Fruit fly (Drosophila melanogaster) whole organism, wandering third instar larva: Measurements from ENCODE around the gene CG7272.

Experiments used
- CG9705 ChIP-seq: fragments of 200-800 bp; sonication (Bioruptor generic); optimal IDR thresholded peaks from 2 replicates; lab custom pipeline; 2018; ENCODE audit warnings: missing biosample characterization, mild to moderate bottlenecking, missing genetic modification characterization
- CrebA ChIP-seq: fragments of 200-800 bp; sonication (Bioruptor generic); optimal IDR thresholded peaks from 2 replicates; lab custom pipeline; 2016; ENCODE audit warnings: missing biosample characterization, mild to moderate bottlenecking, missing genetic modification characterization, borderline replicate concordance
- Dfd ChIP-seq: fragments of >200 bp; optimal IDR thresholded peaks from 2 replicates; lab custom pipeline; 2017; ENCODE audit warnings: missing biosample characterization, missing genetic modification characterization
- Dif ChIP-seq: fragments of 200-275, 200-300 bp; sonication (Bioruptor generic); optimal IDR thresholded peaks from 2 replicates; lab custom pipeline; 2018; ENCODE audit warnings: missing biosample characterization, missing genetic modification characterization; ENCODE audit not compliant: partially characterized antibody
- HLH106 ChIP-seq: fragments of 200-800 bp; optimal IDR thresholded peaks from 3 replicates; lab custom pipeline; 2019; ENCODE audit warnings: missing biosample characterization, mild to moderate bottlenecking, missing genetic modification characterization, moderate library complexity
- Hnf4 ChIP-seq: fragments of 200-800 bp; sonication (Bioruptor generic); optimal IDR thresholded peaks from 2 replicates; lab custom pipeline; 2016; ENCODE audit warnings: missing biosample characterization, mild to moderate bottlenecking, missing genetic modification characterization
- Hr78 ChIP-seq: fragments of >200 bp; optimal IDR thresholded peaks from 2 replicates; lab custom pipeline; 2017; ENCODE audit warnings: missing biosample characterization, missing genetic modification characterization
- Jra ChIP-seq: sonication (Bioruptor generic); optimal IDR thresholded peaks from 2 replicates; lab custom pipeline; 2016; ENCODE audit warnings: missing biosample characterization, missing genetic modification characterization
- Mio ChIP-seq: sonication (Bioruptor generic); optimal IDR thresholded peaks from 2 replicates; lab custom pipeline; 2016; ENCODE audit warnings: missing biosample characterization, missing genetic modification characterization
- Myc ChIP-seq: fragments of >200 bp; optimal IDR thresholded peaks from 2 replicates; lab custom pipeline; 2017
- N ChIP-seq: fragments of >200 bp; optimal IDR thresholded peaks from 2 replicates; lab custom pipeline; 2018; ENCODE audit warnings: missing biosample characterization, missing external identifiers, missing genetic modification characterization
- OdsH ChIP-seq: fragments of 200-800 bp; sonication (Bioruptor generic); optimal IDR thresholded peaks from 2 replicates; lab custom pipeline; 2016; ENCODE audit warnings: missing biosample characterization, mild to moderate bottlenecking, missing genetic modification characterization
- Rel ChIP-seq, 2 experiments: fragments of 200-800 bp; sonication (Bioruptor generic) in 1 of 2; optimal IDR thresholded peaks; 2 replicates in 1 of 2; 3 replicates in 1 of 2; lab custom pipeline; 2016 to 2019; ENCODE audit warnings: mild to moderate bottlenecking in 2 of 2, missing biosample characterization in 2 of 2, missing genetic modification characterization in 2 of 2, moderate library complexity in 1 of 2
- Sp1 ChIP-seq: fragments of 200-800 bp; sonication (Bioruptor generic); optimal IDR thresholded peaks from 3 replicates; lab custom pipeline; 2019; ENCODE audit warnings: missing biosample characterization, mild to moderate bottlenecking, missing genetic modification characterization, moderate library complexity
- Vsx2 ChIP-seq: fragments of 200-300, 225-300 bp; sonication (Bioruptor generic); optimal IDR thresholded peaks from 2 replicates; lab custom pipeline; 2018; ENCODE audit warnings: missing biosample characterization, missing genetic modification characterization; ENCODE audit not compliant: partially characterized antibody
- br ChIP-seq: fragments of 200-800 bp; sonication (Bioruptor generic); optimal IDR thresholded peaks from 2 replicates; lab custom pipeline; 2016; ENCODE audit warnings: missing biosample characterization, missing genetic modification characterization
- brk ChIP-seq: fragments of 200-800 bp; sonication (Bioruptor generic); optimal IDR thresholded peaks from 2 replicates; lab custom pipeline; 2016; ENCODE audit warnings: missing biosample characterization, mild to moderate bottlenecking, missing genetic modification characterization
- dl ChIP-seq, 2 experiments: fragments of 175-275, 200-275 bp in 1 of 2; fragments of 200-275 bp in 1 of 2; sonication (Bioruptor generic); optimal IDR thresholded peaks; lab custom pipeline; 2018; ENCODE audit warnings: mild to moderate bottlenecking in 2 of 2, missing biosample characterization in 2 of 2, missing genetic modification characterization in 2 of 2, moderate library complexity in 2 of 2; ENCODE audit not compliant: partially characterized antibody in 2 of 2, insufficient read depth in 1 of 2
- dmrt93B ChIP-seq: fragments of 200-800 bp; sonication (Bioruptor generic); optimal IDR thresholded peaks from 2 replicates; lab custom pipeline; 2018; ENCODE audit warnings: missing biosample characterization, mild to moderate bottlenecking, missing genetic modification characterization
- dsf ChIP-seq: sonication (Bioruptor generic); optimal IDR thresholded peaks from 2 replicates; lab custom pipeline; 2016; ENCODE audit warnings: missing biosample characterization, missing genetic modification characterization, borderline replicate concordance
- ey ChIP-seq: fragments of 200-800 bp; sonication (Bioruptor generic); optimal IDR thresholded peaks from 2 replicates; lab custom pipeline; 2016; ENCODE audit warnings: missing biosample characterization, missing genetic modification characterization
- foxo ChIP-seq, 2 experiments: fragments of 200-800 bp; sonication (Bioruptor generic); optimal IDR thresholded peaks; 2 replicates in 1 of 2; 3 replicates in 1 of 2; lab custom pipeline; 2016 to 2017; ENCODE audit warnings: missing biosample characterization in 2 of 2, missing genetic modification characterization in 2 of 2
- fru ChIP-seq: fragments of 200-800 bp; sonication (Bioruptor generic); optimal IDR thresholded peaks from 3 replicates; lab custom pipeline; 2016; ENCODE audit warnings: missing biosample characterization, mild to moderate bottlenecking, missing genetic modification characterization
- h ChIP-seq: fragments of 200-800 bp; sonication (Bioruptor generic); optimal IDR thresholded peaks from 3 replicates; lab custom pipeline; 2016; ENCODE audit warnings: missing biosample characterization, mild to moderate bottlenecking, missing genetic modification characterization
- jim ChIP-seq: fragments of 175-275, 200-325 bp; sonication (Bioruptor generic); optimal IDR thresholded peaks from 2 replicates; lab custom pipeline; 2016; ENCODE audit warnings: missing biosample characterization, mild to moderate bottlenecking, missing genetic modification characterization
- lola ChIP-seq: fragments of >200 bp; optimal IDR thresholded peaks from 2 replicates; lab custom pipeline; 2017; ENCODE audit warnings: missing biosample characterization, missing genetic modification characterization
- pan ChIP-seq: fragments of >200 bp; optimal IDR thresholded peaks from 2 replicates; lab custom pipeline; 2017
- psq ChIP-seq: fragments of 200-800 bp; sonication (Bioruptor generic); optimal IDR thresholded peaks from 3 replicates; lab custom pipeline; 2017; ENCODE audit warnings: missing biosample characterization, mild to moderate bottlenecking, missing genetic modification characterization, moderate library complexity
- rgr ChIP-seq: fragments of 200-800 bp; sonication (Bioruptor generic); optimal IDR thresholded peaks from 3 replicates; lab custom pipeline; 2016; ENCODE audit warnings: missing biosample characterization, mild to moderate bottlenecking, missing genetic modification characterization
- sage ChIP-seq: fragments of 200-800 bp; sonication (Bioruptor generic); optimal IDR thresholded peaks from 2 replicates; lab custom pipeline; 2016; ENCODE audit warnings: missing biosample characterization, mild to moderate bottlenecking, missing genetic modification characterization
- sv ChIP-seq: fragments of 200-800 bp; sonication (Bioruptor generic); optimal IDR thresholded peaks from 3 replicates; lab custom pipeline; 2016; ENCODE audit warnings: missing biosample characterization, missing genetic modification characterization
- tai ChIP-seq: sonication (Bioruptor generic); optimal IDR thresholded peaks from 2 replicates; lab custom pipeline; 2016; ENCODE audit warnings: missing biosample characterization, missing genetic modification characterization
- woc ChIP-seq: sonication (Bioruptor generic); optimal IDR thresholded peaks from 2 replicates; lab custom pipeline; 2016; ENCODE audit warnings: missing biosample characterization, mild to moderate bottlenecking, missing genetic modification characterization

CG7272 gene

DNA sequence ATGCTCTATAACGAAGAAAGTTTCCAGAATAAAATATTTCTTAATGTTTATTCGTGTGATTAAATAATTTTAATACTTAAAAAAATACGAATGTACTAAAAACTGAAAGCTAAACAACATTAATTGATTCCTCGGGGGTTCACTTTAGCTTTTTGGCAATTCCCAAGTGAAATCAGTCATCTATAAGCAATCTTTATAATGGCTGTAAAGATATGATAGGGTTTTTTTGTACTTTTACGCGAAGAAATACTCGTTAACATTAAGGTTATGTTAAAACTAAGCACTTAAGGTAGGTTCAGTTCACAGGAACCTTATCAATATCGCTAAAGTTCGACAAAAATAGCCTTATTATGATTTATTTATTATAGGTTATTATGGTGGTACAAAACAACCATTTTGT, 19.2 kb downstream of the CG7272 start:
- TF ChIP-seq Myc (no peak), Rel (GFP tag; optimal IDR thresholded peaks at IDR 0.05; lab: Kevin White, UChicago) (no peak), Rel (tag; optimal IDR thresholded peaks at IDR 0.05; lab: Kevin White, UChicago) (peak; percentile 98)

DNA sequence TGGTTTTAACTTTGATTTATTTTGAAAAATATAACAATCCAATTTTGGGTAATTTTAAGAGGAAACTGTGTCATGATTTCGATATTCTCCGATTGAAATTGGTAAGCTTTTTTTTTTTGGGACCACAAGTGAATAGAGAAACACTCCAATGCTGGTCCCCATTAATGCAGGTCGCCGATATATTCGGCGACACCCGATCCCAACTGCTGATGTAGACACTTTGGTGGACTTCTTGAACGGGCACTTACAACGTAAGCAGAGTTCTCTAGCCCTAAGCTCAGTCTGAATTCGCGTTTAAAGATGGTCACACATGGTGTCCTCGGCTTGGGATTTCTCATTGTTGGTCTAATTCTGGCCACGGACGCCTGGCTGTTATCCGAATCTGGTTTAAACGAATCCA, 19.6 kb downstream of the CG7272 start, which contains the start of gene yellow-k:
yellow-k (plus strand) TSS at position 301 of the 400 bp plus-strand sequence.
- TF ChIP-seq Vsx2 (GFP tag; lab: Kevin White, UChicago) (no peak), tai (GFP tag; lab: Kevin White, UChicago) (no peak), dmrt93B (GFP tag; lab: Kevin White, UChicago) (no peak), Mio (GFP tag; lab: Kevin White, UChicago) (no peak), Jra (GFP tag; lab: Kevin White, UChicago) (no peak), h (GFP tag; lab: Kevin White, UChicago) (no peak), dsf (no peak), N (GFP tag; lab: Kevin White, UChicago) (no peak), br (GFP tag; lab: Kevin White, UChicago) (no peak), brk (GFP tag; lab: Kevin White, UChicago) (no peak), pan (lab: Kevin White, UChicago) (no peak), Sp1 (GFP tag; lab: Kevin White, UChicago) (no peak), CrebA (GFP tag; lab: Kevin White, UChicago) (no peak), rgr (GFP tag; lab: Kevin White, UChicago) (no peak), HLH106 (tag; lab: Kevin White, UChicago) (no peak), fru (GFP tag; lab: Kevin White, UChicago) (no peak), psq (GFP tag; lab: Kevin White, UChicago) (no peak), CG9705 (GFP tag; lab: Kevin White, UChicago) (no peak), jim (GFP tag; lab: Kevin White, UChicago) (no peak), dl (GFP tag; optimal IDR thresholded peaks at IDR 0.05; lab: Kevin White, UChicago; ENCODE audit: insufficient read depth in 1 of 2, partially characterized antibody in 2 of 2) (no peak)
- TF ChIP-seq, all 38 proteins: peak for 0

DNA sequence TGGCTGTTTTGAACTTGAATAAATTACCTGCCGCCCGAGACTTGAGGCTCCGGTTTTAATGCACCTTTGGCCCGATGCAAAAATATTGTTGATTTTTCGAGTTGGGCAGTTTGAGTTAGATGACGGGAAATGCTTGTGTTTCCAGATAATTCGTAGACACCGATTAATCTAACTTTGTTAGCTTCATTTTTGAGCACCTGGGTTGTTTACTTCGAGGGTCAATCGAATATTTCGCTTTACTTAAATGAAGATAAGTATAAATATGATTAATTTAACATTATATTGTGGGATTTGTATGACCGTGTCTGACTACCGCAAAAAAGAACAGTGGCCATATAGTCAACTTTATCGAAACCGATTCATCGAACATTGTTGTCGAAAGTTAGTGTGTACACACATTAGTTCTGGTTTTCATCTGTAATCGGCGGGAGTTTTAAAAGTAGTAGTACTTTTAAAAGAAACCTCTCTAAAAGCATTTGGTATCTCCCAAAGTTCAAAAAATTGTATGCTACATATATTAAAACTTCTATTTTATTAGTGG, 23.1 kb downstream of the CG7272 start, which contains the start of gene CG7945:
CG7945 (minus strand) TSS at position 332 of the 541 bp plus-strand sequence.
- no peak for TF ChIP-seq dsf
- no peak for TF ChIP-seq woc (GFP tag; lab: Kevin White, UChicago)
- TF ChIP-seq Dfd (GFP tag; lab: Kevin White, UChicago) = no peak
- TF ChIP-seq OdsH (GFP tag; lab: Kevin White, UChicago) = no peak
- TF ChIP-seq fru (GFP tag; lab: Kevin White, UChicago) = no peak
- TF ChIP-seq CG9705 (GFP tag; lab: Kevin White, UChicago) = no peak
- TF ChIP-seq Mio (GFP tag; lab: Kevin White, UChicago) = no peak
- peak; percentile 47 for TF ChIP-seq Rel (GFP tag; optimal IDR thresholded peaks at IDR 0.05; lab: Kevin White, UChicago)
- peak; percentile 99 for TF ChIP-seq Rel (tag; optimal IDR thresholded peaks at IDR 0.05; lab: Kevin White, UChicago)
- TF ChIP-seq sage (GFP tag; lab: Kevin White, UChicago) = peak; percentile 48
- no peak for TF ChIP-seq foxo (GFP tag; optimal IDR thresholded peaks at IDR 0.05; lab: Kevin White, UChicago)
- TF ChIP-seq Hr78 = no peak
- TF ChIP-seq h (GFP tag; lab: Kevin White, UChicago) = no peak
- TF ChIP-seq sv = no peak
- no peak for TF ChIP-seq dl (GFP tag; optimal IDR thresholded peaks at IDR 0.05; lab: Kevin White, UChicago; ENCODE audit: insufficient read depth in 1 of 2, partially characterized antibody in 2 of 2)
- peak; percentile 5 for TF ChIP-seq Hnf4 (GFP tag; lab: Kevin White, UChicago)
- no peak for TF ChIP-seq Dif
- TF ChIP-seq HLH106 (tag; lab: Kevin White, UChicago) = no peak
- no peak for TF ChIP-seq lola (GFP tag; lab: Kevin White, UChicago)

DNA sequence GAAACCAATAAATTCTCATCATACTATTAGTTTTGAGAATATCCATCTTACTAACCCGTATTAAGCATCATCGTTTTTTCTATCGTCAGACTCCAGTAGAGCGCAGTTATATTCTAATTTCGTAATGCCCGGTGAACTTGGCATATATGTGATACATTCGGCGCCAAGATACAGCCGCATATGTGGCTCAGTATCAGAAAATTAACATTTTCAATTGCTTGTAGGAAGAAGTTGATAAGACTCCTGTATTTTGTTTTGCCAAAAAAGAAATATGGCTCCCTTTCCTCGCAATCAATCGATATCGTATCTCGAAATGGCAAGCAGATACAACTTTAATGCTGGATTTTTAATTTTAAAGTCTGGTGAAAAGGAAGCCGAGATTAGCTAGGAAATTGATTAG, 24.4 kb downstream of the CG7272 start, which contains the start of gene CG33986:
CG33986 (minus strand) TSS at position 101 of the 400 bp plus-strand sequence.
- no peak for TF ChIP-seq dsf
- no peak for TF ChIP-seq OdsH (GFP tag; lab: Kevin White, UChicago)
- no peak for TF ChIP-seq ey (GFP tag; lab: Kevin White, UChicago)
- TF ChIP-seq br (GFP tag; lab: Kevin White, UChicago) = no peak
- TF ChIP-seq h (GFP tag; lab: Kevin White, UChicago) = no peak
- no peak for TF ChIP-seq tai (GFP tag; lab: Kevin White, UChicago)
- TF ChIP-seq Rel (GFP tag; optimal IDR thresholded peaks at IDR 0.05; lab: Kevin White, UChicago) = no peak
- no peak for TF ChIP-seq Rel (tag; optimal IDR thresholded peaks at IDR 0.05; lab: Kevin White, UChicago)
- no peak for TF ChIP-seq Jra (GFP tag; lab: Kevin White, UChicago)
- no peak for TF ChIP-seq CG9705 (GFP tag; lab: Kevin White, UChicago)
- no peak for TF ChIP-seq Dfd (GFP tag; lab: Kevin White, UChicago)
- no peak for TF ChIP-seq Myc
- no peak for TF ChIP-seq HLH106 (tag; lab: Kevin White, UChicago)
- no peak for TF ChIP-seq jim (GFP tag; lab: Kevin White, UChicago)
- no peak for TF ChIP-seq dmrt93B (GFP tag; lab: Kevin White, UChicago)
- TF ChIP-seq, all 38 proteins: peak for 0
